Fruit fly (Drosophila melanogaster) whole organism, embryonic: ENCODE measurements around the gene CG33062.
A peak's percentile ranks its signal among the peaks of the same experiment; 100 is the strongest.

Source experiments
- Aef1 ChIP-seq: fragments of 200-800 bp; sonication (Bioruptor generic); IDR thresholded peaks from 3 replicates; pipeline ENCODE4 v1.3.6; 2022; ENCODE audit warnings: missing biosample characterization, missing genetic modification characterization
- CG10267 ChIP-seq: fragments of 200-800 bp; sonication (Bioruptor generic); optimal IDR thresholded peaks from 2 replicates; lab custom pipeline; 2018; ENCODE audit warnings: missing biosample characterization, mild to moderate bottlenecking, missing genetic modification characterization, moderate library complexity
- CG10543 ChIP-seq: fragments of 200-800 bp; sonication (Bioruptor generic); optimal IDR thresholded peaks from 3 replicates; lab custom pipeline; 2017; ENCODE audit warnings: missing biosample characterization, mild to moderate bottlenecking, missing genetic modification characterization, moderate library complexity
- CG11504 ChIP-seq: fragments of 200-800 bp; sonication (Bioruptor generic); optimal IDR thresholded peaks from 3 replicates; lab custom pipeline; 2019; ENCODE audit warnings: missing biosample characterization, mild to moderate bottlenecking, missing genetic modification characterization, moderate library complexity
- CG13775 ChIP-seq: fragments of 200-800 bp; sonication (Bioruptor generic); optimal IDR thresholded peaks from 3 replicates; lab custom pipeline; 2017; ENCODE audit warnings: missing biosample characterization, mild to moderate bottlenecking, missing genetic modification characterization
- CG14441 ChIP-seq: fragments of 200-800 bp; sonication (Bioruptor generic); IDR thresholded peaks from 2 replicates; pipeline ENCODE4 v1.3.6; 2022; ENCODE audit warnings: missing biosample characterization, missing genetic modification characterization
- CG14710 ChIP-seq: fragments of 200-800 bp; sonication (Bioruptor generic); optimal IDR thresholded peaks from 3 replicates; lab custom pipeline; 2019; ENCODE audit warnings: missing biosample characterization, mild to moderate bottlenecking, missing genetic modification characterization, moderate library complexity
- CG15514 ChIP-seq: fragments of 200-800 bp; sonication (Bioruptor generic); optimal IDR thresholded peaks from 3 replicates; lab custom pipeline; 2017; ENCODE audit warnings: missing biosample characterization, missing genetic modification characterization, mild to moderate bottlenecking, moderate library complexity, missing genetic modification reagents
- CG16813 ChIP-seq: fragments of 200-800 bp; sonication (Bioruptor generic); IDR thresholded peaks from 3 replicates; pipeline ENCODE4 v1.3.6; 2022; ENCODE audit warnings: missing biosample characterization, missing genetic modification characterization; ENCODE audit not compliant: partially characterized antibody
- CG30431 ChIP-seq: fragments of 200-800 bp; sonication (Bioruptor generic); optimal IDR thresholded peaks from 2 replicates; lab custom pipeline; 2017; ENCODE audit warnings: missing biosample characterization, missing genetic modification characterization
- CG4404 ChIP-seq: fragments of 200-800 bp; sonication (Bioruptor generic); IDR thresholded peaks from 2 replicates; pipeline ENCODE4 v1.3.6; 2022; ENCODE audit warnings: missing biosample characterization, missing genetic modification characterization
- CG4730 ChIP-seq: fragments of 200-800 bp; sonication (Bioruptor generic); IDR thresholded peaks from 2 replicates; pipeline ENCODE4 v1.3.6; 2022; ENCODE audit warnings: missing biosample characterization, missing genetic modification characterization
- CG8388 ChIP-seq: fragments of 200-800 bp; sonication (Bioruptor generic); optimal IDR thresholded peaks from 2 replicates; lab custom pipeline; 2019; ENCODE audit warnings: missing biosample characterization, mild to moderate bottlenecking, missing genetic modification characterization, moderate library complexity
- CG9932 ChIP-seq: fragments of 200-800 bp; sonication (Bioruptor generic); IDR thresholded peaks from 2 replicates; pipeline ENCODE4 v1.3.6; 2022; ENCODE audit warnings: missing biosample characterization, missing genetic modification characterization
- D19A ChIP-seq: fragments of 200-800 bp; optimal IDR thresholded peaks from 3 replicates; lab custom pipeline; 2019; ENCODE audit warnings: missing biosample characterization, mild to moderate bottlenecking, missing genetic modification characterization, moderate library complexity
- Dfd ChIP-seq, 2 experiments: fragments of >200 bp; optimal IDR thresholded peaks; 2 replicates each; lab custom pipeline; 2017; ENCODE audit warnings: missing biosample characterization in 2 of 2, missing genetic modification characterization in 2 of 2
- E2f2 ChIP-seq: fragments of 200-800 bp; sonication (Bioruptor generic); IDR thresholded peaks from 2 replicates; pipeline ENCODE4 v1.3.6; 2022; ENCODE audit warnings: missing biosample characterization, missing genetic modification characterization
- Eip74EF ChIP-seq, 2 experiments: fragments of 200-800 bp in 1 of 2; fragments of >200 bp in 1 of 2; sonication (Bioruptor generic) in 1 of 2; optimal IDR thresholded peaks; 2 replicates each; lab custom pipeline; 2017 to 2019; ENCODE audit warnings: missing biosample characterization in 2 of 2, missing genetic modification characterization in 2 of 2, mild to moderate bottlenecking in 1 of 2, moderate library complexity in 1 of 2
- Ets65A ChIP-seq: fragments of 200-800 bp; sonication (Bioruptor generic); peaks from one replicate; lab custom pipeline; 2016; ENCODE audit warnings: missing biosample characterization, missing genetic modification characterization
- Hr51 ChIP-seq, 2 experiments: fragments of 200-800 bp; sonication (Bioruptor generic); optimal IDR thresholded peaks; 2 replicates in 1 of 2; 3 replicates in 1 of 2; lab custom pipeline; 2016 to 2018; ENCODE audit warnings: missing biosample characterization in 2 of 2, missing genetic modification characterization in 2 of 2, mild to moderate bottlenecking in 1 of 2, moderate library complexity in 1 of 2
- MESR4 ChIP-seq: fragments of 200-800 bp; sonication (Bioruptor generic); optimal IDR thresholded peaks from 2 replicates; lab custom pipeline; 2018; ENCODE audit warnings: missing biosample characterization, mild to moderate bottlenecking, missing genetic modification characterization, moderate library complexity
- Med ChIP-seq: fragments of 200-800 bp; sonication (Bioruptor generic); peaks from one replicate; lab custom pipeline; 2016; ENCODE audit warnings: missing biosample characterization, missing genetic modification characterization, mild to moderate bottlenecking, inconsistent platforms, moderate library complexity
- Mes4 ChIP-seq: fragments of 200-800 bp; sonication (Bioruptor generic); optimal IDR thresholded peaks from 2 replicates; lab custom pipeline; 2016; ENCODE audit warnings: missing biosample characterization, missing genetic modification characterization
- Nf-YB ChIP-seq: fragments of 200-800 bp; sonication (Bioruptor generic); optimal IDR thresholded peaks from 3 replicates; lab custom pipeline; 2019; ENCODE audit warnings: missing biosample characterization, mild to moderate bottlenecking, missing genetic modification characterization, moderate library complexity
- Opbp ChIP-seq: fragments of 200-800 bp; sonication (Bioruptor generic); IDR thresholded peaks from 3 replicates; pipeline ENCODE4 v1.3.6; 2022; ENCODE audit warnings: missing biosample characterization, missing genetic modification characterization; ENCODE audit not compliant: partially characterized antibody
- Pdp1 ChIP-seq, 2 experiments: fragments of 200-800 bp; sonication (Bioruptor generic); optimal IDR thresholded peaks; 3 replicates each; lab custom pipeline; 2016; ENCODE audit warnings: missing biosample characterization in 2 of 2, missing genetic modification characterization in 2 of 2, mild to moderate bottlenecking in 1 of 2, moderate library complexity in 1 of 2
- Ptx1 ChIP-seq: fragments of 200-800 bp; sonication (Bioruptor generic); IDR thresholded peaks from 2 replicates; pipeline ENCODE4 v1.3.6; 2022; ENCODE audit warnings: missing biosample characterization, missing genetic modification characterization
- Ravus ChIP-seq: fragments of 200-800 bp; sonication (Bioruptor generic); IDR thresholded peaks from 2 replicates; pipeline ENCODE4 v1.3.6; 2022; ENCODE audit warnings: missing biosample characterization, missing genetic modification characterization
- Scr ChIP-seq: fragments of 200-800 bp; sonication (Bioruptor generic); IDR thresholded peaks from 2 replicates; pipeline ENCODE4 v1.3.6; 2022; ENCODE audit warnings: missing biosample characterization, missing genetic modification characterization; ENCODE audit not compliant: partially characterized antibody
- Stat92E ChIP-seq, 3 experiments: fragments of >200 bp in 2 of 3; fragments of 200-800 bp in 1 of 3; sonication (Bioruptor generic) in 1 of 3; optimal IDR thresholded peaks; 2 replicates each; lab custom pipeline; 2017 to 2019; ENCODE audit warnings: missing biosample characterization in 3 of 3, missing genetic modification characterization in 3 of 3, mild to moderate bottlenecking in 1 of 3, moderate library complexity in 1 of 3
- Vsx1 ChIP-seq: fragments of 200-800 bp; sonication (Bioruptor generic); optimal IDR thresholded peaks from 2 replicates; lab custom pipeline; 2017; ENCODE audit warnings: missing biosample characterization, mild to moderate bottlenecking, missing genetic modification characterization, missing genetic modification reagents
- az2 ChIP-seq: fragments of 200-800 bp; sonication (Bioruptor generic); optimal IDR thresholded peaks from 3 replicates; lab custom pipeline; 2016; ENCODE audit warnings: missing biosample characterization, missing genetic modification characterization
- corto ChIP-seq: fragments of 200-800 bp; sonication (Bioruptor generic); optimal IDR thresholded peaks from 2 replicates; lab custom pipeline; 2016; ENCODE audit warnings: missing biosample characterization, mild to moderate bottlenecking, missing genetic modification characterization, moderate library complexity
- crol ChIP-seq: fragments of 200-800 bp; sonication (Bioruptor generic); IDR thresholded peaks from 2 replicates; pipeline ENCODE4 v1.3.6; 2022; ENCODE audit warnings: missing biosample characterization, missing genetic modification characterization
- cwo ChIP-seq: fragments of 200-800 bp; sonication (Bioruptor generic); optimal IDR thresholded peaks from 3 replicates; lab custom pipeline; 2017; ENCODE audit warnings: missing biosample characterization, missing genetic modification characterization, mild to moderate bottlenecking, moderate library complexity, missing genetic modification reagents
- dysf ChIP-seq: fragments of 200-800 bp; sonication (Bioruptor generic); IDR thresholded peaks from 3 replicates; pipeline ENCODE4 v1.3.6; 2022; ENCODE audit warnings: missing biosample characterization, missing genetic modification characterization
- gem ChIP-seq: fragments of 200-800 bp; sonication (Bioruptor generic); optimal IDR thresholded peaks from 2 replicates; lab custom pipeline; 2019; ENCODE audit warnings: missing biosample characterization, mild to moderate bottlenecking, missing genetic modification characterization, moderate library complexity
- knrl ChIP-seq: fragments of 200-800 bp; sonication (Bioruptor generic); IDR thresholded peaks from 3 replicates; pipeline ENCODE4 v1.3.6; 2022; ENCODE audit warnings: missing biosample characterization, missing genetic modification characterization; ENCODE audit not compliant: partially characterized antibody
- lov ChIP-seq, 2 experiments: fragments of 200-800 bp in 1 of 2; fragments of >200 bp in 1 of 2; sonication (Bioruptor generic) in 1 of 2; IDR thresholded peaks in 1 of 2; optimal IDR thresholded peaks in 1 of 2; 2 replicates in 1 of 2; 3 replicates in 1 of 2; pipeline versions ENCODE4 v1.3.6 to Lab custom; 2017 to 2022; ENCODE audit warnings: missing biosample characterization in 1 of 2, missing genetic modification characterization in 1 of 2
- sens ChIP-seq: fragments of 200-800 bp; sonication (Bioruptor generic); peaks from one replicate; lab custom pipeline; 2016; ENCODE audit warnings: missing biosample characterization, missing genetic modification characterization
- slbo ChIP-seq: fragments of 200-800 bp; sonication (Bioruptor generic); IDR thresholded peaks from 2 replicates; pipeline ENCODE4 v1.3.6; 2022; ENCODE audit warnings: missing biosample characterization, missing genetic modification characterization
- vnd ChIP-seq: fragments of 200-800 bp; sonication (Bioruptor generic); IDR thresholded peaks from 3 replicates; pipeline ENCODE4 v1.3.6; 2022; ENCODE audit warnings: missing biosample characterization, missing genetic modification characterization; ENCODE audit not compliant: partially characterized antibody
- zen ChIP-seq: fragments of 200-800 bp; sonication (Bioruptor generic); optimal IDR thresholded peaks from 3 replicates; lab custom pipeline; 2018; ENCODE audit warnings: missing biosample characterization, mild to moderate bottlenecking, missing genetic modification characterization, moderate library complexity
- zf30C ChIP-seq: fragments of 200-800 bp; sonication (Bioruptor generic); optimal IDR thresholded peaks from 3 replicates; lab custom pipeline; 2018; ENCODE audit warnings: missing biosample characterization, mild to moderate bottlenecking, missing genetic modification characterization
- zfh1 ChIP-seq: fragments of 200-800 bp; sonication (Bioruptor generic); IDR thresholded peaks from 3 replicates; pipeline ENCODE4 v1.3.6; 2022; ENCODE audit warnings: missing biosample characterization, missing genetic modification characterization

CG33062 gene

dm6 chr3L:19446394-19447349 is at the start of gene CG33062, which contains the start of gene Chd3 (continued):
- TF ChIP-seq Hr51 (GFP tag; optimal IDR thresholded peaks at IDR 0.05; lab: Kevin White, UChicago) (peak in 1 of 2 experiments; percentile 8), Ets65A (GFP tag; lab: Kevin White, UChicago) (peak; percentile 94), CG11504 (tag; lab: Kevin White, UChicago) (peak; percentile 36), slbo (GFP tag; lab: Robert Waterston, UW) (peak; percentile 38), CG14710 (tag; lab: Kevin White, UChicago) (peak; percentile 60), CG16813 (GFP tag; lab: Robert Waterston, UW) (peak; percentile 67), CG14441 (GFP tag; lab: Robert Waterston, UW) (0 out of 2 replicates have a peak, but pooled peaks have one; percentile 14), zen (peak; percentile 18), Dfd (GFP tag; optimal IDR thresholded peaks at IDR 0.05; lab: Kevin White, UChicago) (peak in 1 of 2 experiments; percentile 67), CG30431 (GFP tag; lab: Kevin White, UChicago) (peak; percentile 53), lov (optimal IDR thresholded peaks at IDR 0.05; lab: Kevin White, UChicago) (no peak), lov (GFP tag; IDR thresholded peaks at IDR 0.05; lab: Robert Waterston, UW) (no peak), E2f2 (GFP tag; lab: Robert Waterston, UW) (peak; percentile 53), Eip74EF (GFP tag; optimal IDR thresholded peaks at IDR 0.05; lab: Kevin White, UChicago) (peak in 1 of 2 experiments; percentile 32), CG9932 (GFP tag; lab: Robert Waterston, UW) (peak; percentile 52; the same call in 1 of the 2 replicates), gem (peak; percentile 64), Nf-YB (GFP tag; lab: Kevin White, UChicago) (no peak), Stat92E (GFP tag; optimal IDR thresholded peaks at IDR 0.05; lab: Kevin White, UChicago) (no peak), crol (GFP tag; lab: Robert Waterston, UW) (no peak), CG13775 (peak; percentile 56), Ptx1 (GFP tag; lab: Robert Waterston, UW) (peak; percentile 53; the same call in 1 of the 2 replicates), CG8388 (GFP tag; lab: Kevin White, UChicago) (peak; percentile 23), Scr (GFP tag; lab: Robert Waterston, UW) (peak; percentile 54; the same call in 1 of the 2 replicates), D19A (tag; lab: Kevin White, UChicago) (peak; percentile 36), dysf (GFP tag; lab: Robert Waterston, UW) (peak; percentile 44; the same call in 1 of the 3 replicates), az2 (GFP tag; lab: Kevin White, UChicago) (peak; percentile 13), knrl (peak; percentile 57; the same call in 2 of the 3 replicates), CG10267 (peak; percentile 11), sens (peak; percentile 72), Aef1 (GFP tag; lab: Robert Waterston, UW) (peak; percentile 17; the same call in 1 of the 3 replicates), CG4730 (GFP tag; lab: Robert Waterston, UW) (0 out of 2 replicates have a peak, but pooled peaks have one; percentile 9), vnd (GFP tag; lab: Robert Waterston, UW) (peak; percentile 27; the same call in 2 of the 3 replicates), Opbp (GFP tag; lab: Robert Waterston, UW) (peak; percentile 63; the same call in 2 of the 3 replicates), CG4404 (GFP tag; lab: Robert Waterston, UW) (peak; percentile 49; the same call in 1 of the 2 replicates), zf30C (GFP tag; lab: Kevin White, UChicago) (peak; percentile 2)

DNA sequence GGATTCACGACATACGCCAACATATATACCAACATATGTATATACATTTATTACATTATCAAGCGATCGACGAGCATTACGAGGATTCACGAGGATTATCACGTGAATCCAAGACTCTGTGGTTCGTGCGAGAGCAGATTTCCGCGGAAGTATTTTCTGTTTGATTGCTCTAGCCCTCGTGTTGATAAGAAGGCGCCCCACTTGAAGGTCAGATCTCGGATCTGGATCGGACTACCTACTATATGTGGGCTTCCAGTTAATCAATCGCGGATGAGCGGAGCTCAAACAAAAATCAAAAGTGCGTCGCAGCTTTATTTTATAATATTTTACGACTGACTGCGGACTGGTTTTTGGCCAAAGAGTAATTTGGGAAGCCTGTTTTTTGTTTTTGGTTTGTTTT is 48.7 kb upstream of the CG33062 start:
- peak; percentile 49 for TF ChIP-seq CG15514
- peak; percentile 69 for TF ChIP-seq cwo
- peak in 1 of 2 experiments; percentile 8 for TF ChIP-seq Pdp1 (GFP tag; optimal IDR thresholded peaks at IDR 0.05; lab: Kevin White, UChicago)
- no peak for TF ChIP-seq MESR4 (GFP tag; lab: Kevin White, UChicago)
- no peak for TF ChIP-seq Vsx1 (GFP tag; lab: Kevin White, UChicago)
- no peak for TF ChIP-seq Ravus (GFP tag; lab: Robert Waterston, UW)
- TF ChIP-seq CG10543: peak; percentile 11
- TF ChIP-seq corto (GFP tag; lab: Kevin White, UChicago): no peak
- no peak for TF ChIP-seq Med (GFP tag; lab: Kevin White, UChicago)
- TF ChIP-seq Mes4: no peak
- TF ChIP-seq Eip74EF (GFP tag; optimal IDR thresholded peaks at IDR 0.05; lab: Kevin White, UChicago): peak in 1 of 2 experiments; percentile 10
- TF ChIP-seq zfh1 (GFP tag; lab: Robert Waterston, UW): no peak
- no peak for TF ChIP-seq dysf (GFP tag; lab: Robert Waterston, UW)
